Fruit fly (Drosophila melanogaster) whole organism, embryonic: Measurements from ENCODE around the gene Snx1.
A peak's percentile ranks its signal among the peaks of the same experiment; 100 is the strongest.

ENCODE experiments used
- B-H1 ChIP-seq: fragments of 200-800 bp; sonication (Bioruptor generic); IDR thresholded peaks from 3 replicates; pipeline ENCODE4 v1.3.6; 2022; ENCODE audit warnings: missing biosample characterization, missing genetic modification characterization
- Bdp1 ChIP-seq: fragments of 200-800 bp; sonication (Bioruptor generic); optimal IDR thresholded peaks from 3 replicates; lab custom pipeline; 2016; ENCODE audit warnings: missing biosample characterization, missing genetic modification characterization
- BtbVII ChIP-seq: fragments of 200-800 bp; sonication (Bioruptor generic); optimal IDR thresholded peaks from 3 replicates; lab custom pipeline; 2017; ENCODE audit warnings: missing biosample characterization, mild to moderate bottlenecking, missing genetic modification characterization
- Bteb2 ChIP-seq: fragments of 200-800 bp; sonication (Bioruptor generic); optimal IDR thresholded peaks from 2 replicates; lab custom pipeline; 2016; ENCODE audit warnings: missing biosample characterization, missing genetic modification characterization
- CG10654 ChIP-seq: fragments of 200-800 bp; sonication (Bioruptor generic); optimal IDR thresholded peaks from 2 replicates; lab custom pipeline; 2016; ENCODE audit warnings: missing biosample characterization, missing genetic modification characterization
- CG12769 ChIP-seq: fragments of 200-800 bp; sonication (Bioruptor generic); optimal IDR thresholded peaks from 2 replicates; lab custom pipeline; 2019; ENCODE audit warnings: missing biosample characterization, mild to moderate bottlenecking, missing genetic modification characterization, moderate library complexity
- CG13894 ChIP-seq: fragments of 200-800 bp; sonication (Bioruptor generic); optimal IDR thresholded peaks from 3 replicates; lab custom pipeline; 2018; ENCODE audit warnings: missing biosample characterization, mild to moderate bottlenecking, missing genetic modification characterization, moderate library complexity
- CG15073 ChIP-seq: fragments of 200-800 bp; sonication (Bioruptor generic); optimal IDR thresholded peaks from 2 replicates; lab custom pipeline; 2016; ENCODE audit warnings: missing biosample characterization, missing genetic modification characterization
- CG1602 ChIP-seq: fragments of 200-800 bp; sonication (Bioruptor generic); optimal IDR thresholded peaks from 3 replicates; lab custom pipeline; 2016; ENCODE audit warnings: missing biosample characterization, missing genetic modification characterization
- CG16779 ChIP-seq: fragments of 200-800 bp; sonication (Bioruptor generic); IDR thresholded peaks from 2 replicates; pipeline ENCODE4 v1.3.6; 2022; ENCODE audit warnings: missing biosample characterization, missing genetic modification characterization
- CG17328 ChIP-seq: fragments of 200-800 bp; sonication (Bioruptor generic); IDR thresholded peaks from 2 replicates; pipeline ENCODE4 v1.3.6; 2022; ENCODE audit warnings: missing biosample characterization, missing genetic modification characterization
- CG18011 ChIP-seq: fragments of 200-800 bp; sonication (Bioruptor generic); optimal IDR thresholded peaks from 2 replicates; lab custom pipeline; 2017; ENCODE audit warnings: missing biosample characterization, missing genetic modification characterization, mild to moderate bottlenecking, moderate library complexity, missing genotype
- CG18262 ChIP-seq: fragments of 200-800 bp; optimal IDR thresholded peaks from 3 replicates; lab custom pipeline; 2019; ENCODE audit warnings: missing biosample characterization, mild to moderate bottlenecking, missing genetic modification characterization, moderate library complexity
- CG30431 ChIP-seq: fragments of 200-800 bp; sonication (Bioruptor generic); optimal IDR thresholded peaks from 2 replicates; lab custom pipeline; 2017; ENCODE audit warnings: missing biosample characterization, missing genetic modification characterization
- CG31224 ChIP-seq: fragments of 200-800 bp; sonication (Bioruptor generic); IDR thresholded peaks from 2 replicates; pipeline ENCODE4 v1.3.6; 2022; ENCODE audit warnings: missing biosample characterization, missing genetic modification characterization
- CG3163 ChIP-seq: fragments of 200-800 bp; sonication (Bioruptor generic); optimal IDR thresholded peaks from 3 replicates; lab custom pipeline; 2016; ENCODE audit warnings: missing biosample characterization, missing genetic modification characterization
- CG32532 ChIP-seq: fragments of 200-800 bp; sonication (Bioruptor generic); IDR thresholded peaks from 2 replicates; pipeline ENCODE4 v1.3.6; 2022; ENCODE audit warnings: missing biosample characterization, missing genetic modification characterization
- CG34376 ChIP-seq: fragments of 200-800 bp; sonication (Bioruptor generic); optimal IDR thresholded peaks from 2 replicates; lab custom pipeline; 2018; ENCODE audit warnings: missing biosample characterization, mild to moderate bottlenecking, missing genetic modification characterization
- CG3847 ChIP-seq: fragments of 200-800 bp; sonication (Bioruptor generic); IDR thresholded peaks from 2 replicates; pipeline ENCODE4 v1.3.6; 2022; ENCODE audit warnings: missing biosample characterization, missing genetic modification characterization
- CG42726 ChIP-seq: fragments of 200-800 bp; sonication (Bioruptor generic); IDR thresholded peaks from 2 replicates; pipeline ENCODE4 v1.3.6; 2022; ENCODE audit warnings: missing biosample characterization, missing genetic modification characterization; ENCODE audit not compliant: partially characterized antibody
- CG43689 ChIP-seq: fragments of 200-800 bp; sonication (Bioruptor generic); IDR thresholded peaks from 2 replicates; pipeline ENCODE4 v1.3.6; 2022; ENCODE audit warnings: missing biosample characterization, missing genetic modification characterization
- CG6791 ChIP-seq: fragments of 200-800 bp; sonication (Bioruptor generic); IDR thresholded peaks from 3 replicates; pipeline ENCODE4 v1.3.6; 2022; ENCODE audit warnings: missing biosample characterization, missing genetic modification characterization; ENCODE audit not compliant: partially characterized antibody
- CG7271 ChIP-seq: fragments of 200-800 bp; sonication (Bioruptor generic); optimal IDR thresholded peaks from 2 replicates; lab custom pipeline; 2018; ENCODE audit warnings: missing biosample characterization, mild to moderate bottlenecking, missing genetic modification characterization, moderate library complexity
- CG7556 ChIP-seq: fragments of 200-800 bp; sonication (Bioruptor generic); optimal IDR thresholded peaks from 2 replicates; lab custom pipeline; 2017; ENCODE audit warnings: missing biosample characterization, mild to moderate bottlenecking, missing genetic modification characterization
- CG9215 ChIP-seq: fragments of 200-800 bp; sonication (Bioruptor generic); IDR thresholded peaks from 2 replicates; pipeline ENCODE4 v1.3.6; 2022; ENCODE audit warnings: missing biosample characterization, missing genetic modification characterization
- Ets97D ChIP-seq: fragments of 200-800 bp; sonication (Bioruptor generic); optimal IDR thresholded peaks from 3 replicates; lab custom pipeline; 2016; ENCODE audit warnings: missing biosample characterization, missing genetic modification characterization
- Kr ChIP-seq: fragments of 200-800 bp; sonication (Bioruptor generic); optimal IDR thresholded peaks from 2 replicates; lab custom pipeline; 2017; ENCODE audit warnings: missing biosample characterization, mild to moderate bottlenecking, missing genetic modification characterization
- Med ChIP-seq: fragments of 200-800 bp; sonication (Bioruptor generic); peaks from one replicate; lab custom pipeline; 2016; ENCODE audit warnings: missing biosample characterization, missing genetic modification characterization, mild to moderate bottlenecking, inconsistent platforms, moderate library complexity
- Meics ChIP-seq: fragments of 200-800 bp; sonication (Bioruptor generic); optimal IDR thresholded peaks from 2 replicates; lab custom pipeline; 2017; ENCODE audit warnings: missing biosample characterization, mild to moderate bottlenecking, missing genetic modification characterization
- NFAT ChIP-seq: fragments of 200-800 bp; sonication (Bioruptor generic); IDR thresholded peaks from 2 replicates; pipeline ENCODE4 v1.3.6; 2022; ENCODE audit warnings: missing biosample characterization, missing genetic modification characterization
- Oaz ChIP-seq: fragments of 200-800 bp; sonication (Bioruptor generic); IDR thresholded peaks from 2 replicates; pipeline ENCODE4 v1.3.6; 2022; ENCODE audit warnings: missing biosample characterization, missing genetic modification characterization
- Oli ChIP-seq: fragments of 200-800 bp; sonication (Bioruptor generic); optimal IDR thresholded peaks from 2 replicates; lab custom pipeline; 2018; ENCODE audit warnings: missing biosample characterization, mild to moderate bottlenecking, missing genetic modification characterization, moderate library complexity
- PHDP ChIP-seq: fragments of 200-800 bp; sonication (Bioruptor generic); optimal IDR thresholded peaks from 3 replicates; lab custom pipeline; 2018; ENCODE audit warnings: missing biosample characterization, mild to moderate bottlenecking, missing genetic modification characterization, moderate library complexity
- Ptx1 ChIP-seq: fragments of 200-800 bp; sonication (Bioruptor generic); IDR thresholded peaks from 2 replicates; pipeline ENCODE4 v1.3.6; 2022; ENCODE audit warnings: missing biosample characterization, missing genetic modification characterization
- Spps ChIP-seq: fragments of 200-800 bp; sonication (Bioruptor generic); optimal IDR thresholded peaks from 2 replicates; lab custom pipeline; 2018; ENCODE audit warnings: missing biosample characterization, mild to moderate bottlenecking, missing genetic modification characterization
- Sry-β ChIP-seq: fragments of 200-800 bp; sonication (Bioruptor generic); optimal IDR thresholded peaks from 2 replicates; lab custom pipeline; 2018; ENCODE audit warnings: missing biosample characterization, mild to moderate bottlenecking, missing genetic modification characterization, moderate library complexity
- Tbp ChIP-seq: fragments of >200 bp; optimal IDR thresholded peaks from 2 replicates; lab custom pipeline; 2018; ENCODE audit warnings: missing biosample characterization, missing genetic modification characterization
- ac ChIP-seq: fragments of 200-800 bp; sonication (Bioruptor generic); optimal IDR thresholded peaks from 3 replicates; lab custom pipeline; 2017; ENCODE audit warnings: missing biosample characterization, mild to moderate bottlenecking, missing genetic modification characterization
- ato ChIP-seq: fragments of 200-800 bp; sonication (Bioruptor generic); IDR thresholded peaks from 2 replicates; pipeline ENCODE4 v1.3.6; 2022; ENCODE audit warnings: missing biosample characterization, missing genetic modification characterization; ENCODE audit not compliant: partially characterized antibody
- caup ChIP-seq: fragments of 200-800 bp; sonication (Bioruptor generic); optimal IDR thresholded peaks from 3 replicates; lab custom pipeline; 2017; ENCODE audit warnings: missing biosample characterization, mild to moderate bottlenecking, missing genetic modification characterization, moderate library complexity; ENCODE audit not compliant: severe bottlenecking
- ham ChIP-seq: fragments of 200-800 bp; sonication (Bioruptor generic); IDR thresholded peaks from 2 replicates; pipeline ENCODE4 v1.3.6; 2022; ENCODE audit warnings: missing biosample characterization, missing genetic modification characterization
- hkb ChIP-seq, 2 experiments: fragments of 200-800 bp in 1 of 2; fragments of >200 bp in 1 of 2; sonication (Bioruptor generic) in 1 of 2; IDR thresholded peaks in 1 of 2; optimal IDR thresholded peaks in 1 of 2; 2 replicates each; pipeline versions ENCODE4 v1.3.6 to Lab custom; 2017 to 2022; ENCODE audit warnings: missing biosample characterization in 1 of 2, missing genetic modification characterization in 1 of 2
- kay ChIP-seq: fragments of 200-800 bp; sonication (Bioruptor generic); optimal IDR thresholded peaks from 2 replicates; lab custom pipeline; 2016; ENCODE audit warnings: missing biosample characterization, missing genetic modification characterization
- lmd ChIP-seq: fragments of 200-800 bp; sonication (Bioruptor generic); IDR thresholded peaks from 2 replicates; pipeline ENCODE4 v1.3.6; 2022; ENCODE audit warnings: missing biosample characterization, missing genetic modification characterization
- mirr ChIP-seq: fragments of 200-800 bp; sonication (Bioruptor generic); optimal IDR thresholded peaks from 3 replicates; lab custom pipeline; 2018; ENCODE audit warnings: missing biosample characterization, mild to moderate bottlenecking, missing genetic modification characterization
- shn ChIP-seq: fragments of 200-800 bp; sonication (Bioruptor generic); optimal IDR thresholded peaks from 3 replicates; lab custom pipeline; 2016; ENCODE audit warnings: missing biosample characterization, missing genetic modification characterization
- sob ChIP-seq: fragments of 200-800 bp; sonication (Bioruptor generic); IDR thresholded peaks from 2 replicates; pipeline ENCODE4 v1.3.6; 2022; ENCODE audit warnings: missing biosample characterization, missing genetic modification characterization
- sr ChIP-seq: fragments of 200-800 bp; sonication (Bioruptor generic); IDR thresholded peaks from 3 replicates; pipeline ENCODE4 v1.3.6; 2022; ENCODE audit warnings: missing biosample characterization, missing genetic modification characterization
- stc ChIP-seq: fragments of 200-800 bp; sonication (Bioruptor generic); IDR thresholded peaks from 2 replicates; pipeline ENCODE4 v1.3.6; 2022; ENCODE audit warnings: missing biosample characterization, missing genetic modification characterization
- vfl ChIP-seq: fragments of 200-800 bp; sonication (Bioruptor generic); optimal IDR thresholded peaks from 2 replicates; lab custom pipeline; 2016; ENCODE audit warnings: missing biosample characterization, missing genetic modification characterization
- zen ChIP-seq: fragments of 200-800 bp; sonication (Bioruptor generic); optimal IDR thresholded peaks from 3 replicates; lab custom pipeline; 2018; ENCODE audit warnings: missing biosample characterization, mild to moderate bottlenecking, missing genetic modification characterization, moderate library complexity
- zen2 ChIP-seq: fragments of 200-800 bp; sonication (Bioruptor generic); IDR thresholded peaks from 3 replicates; pipeline ENCODE4 v1.3.6; 2022; ENCODE audit warnings: missing biosample characterization, missing genetic modification characterization; ENCODE audit not compliant: partially characterized antibody

The Snx1 gene

dm6 chr2L:3437068-3437467, 12.4 kb upstream of the Snx1 start (continued):
- TF ChIP-seq CG17328 (GFP tag; lab: Robert Waterston, UW): peak; percentile 72
- no peak for TF ChIP-seq ac (GFP tag; lab: Kevin White, UChicago)
- peak; percentile 54 for TF ChIP-seq Ptx1 (GFP tag; lab: Robert Waterston, UW)
- TF ChIP-seq Bteb2 (GFP tag; lab: Kevin White, UChicago): no peak
- TF ChIP-seq Ets97D (GFP tag; lab: Kevin White, UChicago): no peak
- TF ChIP-seq BtbVII (GFP tag; lab: Kevin White, UChicago): no peak
- TF ChIP-seq mirr (GFP tag; lab: Kevin White, UChicago): no peak
- TF ChIP-seq hkb (optimal IDR thresholded peaks at IDR 0.05; lab: Kevin White, UChicago): no peak
- peak; percentile 86 for TF ChIP-seq hkb (GFP tag; IDR thresholded peaks at IDR 0.05; lab: Robert Waterston, UW)
- TF ChIP-seq CG18262 (tag; lab: Kevin White, UChicago): peak; percentile 70
- TF ChIP-seq CG16779 (GFP tag; lab: Robert Waterston, UW): no peak
- no peak for TF ChIP-seq CG7556 (GFP tag; lab: Kevin White, UChicago)
- no peak for TF ChIP-seq CG18011 (GFP tag; lab: Kevin White, UChicago)
- peak; percentile 66 for TF ChIP-seq Oli (tag; lab: Kevin White, UChicago)
- TF ChIP-seq CG34376 (GFP tag; lab: Kevin White, UChicago): no peak
- TF ChIP-seq CG30431 (GFP tag; lab: Kevin White, UChicago): no peak
- no peak for TF ChIP-seq CG31224 (GFP tag; lab: Robert Waterston, UW)
- no peak for TF ChIP-seq zen2
- no peak for TF ChIP-seq sr (GFP tag; lab: Robert Waterston, UW)
- peak; percentile 57 for TF ChIP-seq zen (tag; lab: Kevin White, UChicago)
- peak; percentile 17 for TF ChIP-seq CG7271 (tag; lab: Kevin White, UChicago)
- TF ChIP-seq ato (GFP tag; lab: Robert Waterston, UW): no peak
- no peak for TF ChIP-seq CG42726 (GFP tag; lab: Robert Waterston, UW)
- no peak for TF ChIP-seq kay (GFP tag; lab: Kevin White, UChicago)
- no peak for TF ChIP-seq CG9215 (GFP tag; lab: Robert Waterston, UW)
- TF ChIP-seq CG3163 (GFP tag; lab: Kevin White, UChicago): no peak
- TF ChIP-seq stc (GFP tag; lab: Robert Waterston, UW): peak; percentile 80
- TF ChIP-seq Tbp (GFP tag; lab: Kevin White, UChicago): no peak
- no peak for TF ChIP-seq Sry-β (GFP tag; lab: Kevin White, UChicago)
- TF ChIP-seq CG13894: no peak
- peak; percentile 42 for TF ChIP-seq Meics (GFP tag; lab: Kevin White, UChicago)
- no peak for TF ChIP-seq CG1602 (GFP tag; lab: Kevin White, UChicago)
- TF ChIP-seq ham: no peak
- TF ChIP-seq shn (GFP tag; lab: Kevin White, UChicago): no peak
- TF ChIP-seq CG15073 (GFP tag; lab: Kevin White, UChicago): no peak
- TF ChIP-seq Med (GFP tag; lab: Kevin White, UChicago): peak; percentile 84
- TF ChIP-seq sob (GFP tag; lab: Robert Waterston, UW): no peak
- peak; percentile 62 for TF ChIP-seq CG43689 (GFP tag; lab: Robert Waterston, UW)
- TF ChIP-seq Kr (GFP tag; lab: Kevin White, UChicago): no peak
- no peak for TF ChIP-seq CG10654
- peak; percentile 74 for TF ChIP-seq Oaz
- no peak for TF ChIP-seq CG32532
- peak; percentile 6 for TF ChIP-seq Bdp1 (GFP tag; lab: Kevin White, UChicago)
- TF ChIP-seq NFAT (GFP tag; lab: Robert Waterston, UW): no peak
- TF ChIP-seq lmd (GFP tag; lab: Robert Waterston, UW): no peak
- peak; percentile 70 for TF ChIP-seq PHDP (tag; lab: Kevin White, UChicago)
- no peak for TF ChIP-seq vfl (GFP tag; lab: Kevin White, UChicago)
- TF ChIP-seq CG12769: peak; percentile 76
- peak; percentile 18 for TF ChIP-seq caup (GFP tag; lab: Kevin White, UChicago)
- TF ChIP-seq CG6791 (GFP tag; lab: Robert Waterston, UW): no peak
- TF ChIP-seq CG3847 (GFP tag; lab: Robert Waterston, UW): no peak
- TF ChIP-seq Spps (tag; lab: Kevin White, UChicago): peak; percentile 37
- TF ChIP-seq B-H1 (GFP tag; lab: Robert Waterston, UW): peak; percentile 42; the same call in 2 of the 3 replicates
